Fruit fly (Drosophila melanogaster): ENCODE results near the gene CG34136.

DNA sequence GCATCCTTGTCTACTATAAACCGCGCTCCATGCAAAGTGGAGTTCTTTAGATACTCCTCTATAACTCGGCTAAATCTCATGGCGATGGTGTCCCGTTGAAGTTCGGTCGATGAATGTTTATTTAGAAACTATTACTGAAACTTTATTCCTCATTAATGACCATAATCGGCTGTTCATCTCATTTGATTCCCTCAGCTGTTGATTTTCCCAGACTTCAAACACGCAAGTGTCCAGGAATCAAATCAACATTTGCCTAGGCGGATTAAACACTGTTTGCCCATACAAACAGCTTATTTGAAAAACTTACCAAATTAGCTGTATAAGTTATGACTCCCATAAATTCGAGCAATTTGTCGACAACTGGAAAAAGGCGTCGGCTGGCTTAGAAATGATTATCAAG, 8.1 kb upstream of the CG34136 start, which contains the start of gene ppk13:
- TF ChIP-seq CG8301 (tag; optimal IDR thresholded peaks at IDR 0.05), result no peak
- no peak for TF ChIP-seq rn (GFP tag; IDR thresholded peaks at IDR 0.05)
- no peak for TF ChIP-seq CG17806 (tag; optimal IDR thresholded peaks at IDR 0.05)
- no peak for TF ChIP-seq gl (tag; optimal IDR thresholded peaks at IDR 0.05)
- no peak for TF ChIP-seq Pif1A (GFP tag; optimal IDR thresholded peaks at IDR 0.05)
- no peak for TF ChIP-seq CG9948 (tag; optimal IDR thresholded peaks at IDR 0.05)
- no peak for TF ChIP-seq CG4496 (GFP tag; IDR thresholded peaks at IDR 0.05)

Measured in whole organism, pupa.